Worm (Caenorhabditis elegans) whole organism, early embryonic: ENCODE data around the gene C07A12.18.

Source experiments
- ama-1 ChIP-seq: fragments of 150-350 bp; optimal IDR thresholded peaks from 2 replicates; lab custom pipeline; 2014
- ceh-36 ChIP-seq: sonication (generic microtip); optimal IDR thresholded peaks from 2 replicates; lab custom pipeline; 2016; ENCODE audit warnings: missing genetic modification characterization, inconsistent platforms, missing compliant biosample characterization
- pes-1 ChIP-seq: fragments of 200-800 bp; sonication (Bioruptor generic); IDR thresholded peaks from 2 replicates; pipeline ENCODE4 v1.3.6; 2022; ENCODE audit warnings: missing genetic modification reagents, missing genetic modification characterization, missing compliant biosample characterization
- scrt-1 ChIP-seq: fragments of 200-800 bp; sonication (Bioruptor generic); IDR thresholded peaks from 2 replicates; pipeline ENCODE4 v1.3.6; 2022; ENCODE audit warnings: missing genetic modification characterization, missing compliant biosample characterization
- tra-4 ChIP-seq: sonication (generic microtip); optimal IDR thresholded peaks from 2 replicates; lab custom pipeline; 2017; ENCODE audit warnings: missing genetic modification characterization, missing compliant biosample characterization

DNA sequence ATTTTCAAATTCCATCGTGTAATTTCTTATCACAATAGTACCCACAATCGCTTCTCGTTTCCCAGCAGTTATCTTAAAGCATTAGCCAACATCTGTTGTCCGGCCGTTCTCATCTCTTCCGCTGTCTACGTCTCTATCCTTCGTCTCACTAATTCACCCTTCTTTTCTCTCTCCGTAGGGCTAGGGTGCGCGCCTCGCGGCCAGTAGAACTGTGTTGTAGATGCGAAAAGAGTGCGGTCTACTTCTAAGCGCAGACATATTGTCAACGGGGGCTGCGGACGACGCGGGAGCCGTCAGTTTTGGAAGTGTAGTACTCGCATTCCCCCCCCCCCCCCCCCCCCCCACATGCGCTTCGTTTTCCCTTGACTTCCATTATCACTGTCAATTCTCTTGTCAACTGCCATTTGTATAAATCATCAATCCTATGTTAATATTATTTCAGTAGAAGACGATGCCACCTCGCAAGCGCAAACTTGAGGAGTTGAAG lies 36.0 kb downstream of the C07A12.18 start, which contains the start of gene spr-3:
- TF ChIP-seq ceh-36 (no peak), scrt-1 (GFP tag; lab: Robert Waterston, UW) (no peak), pes-1 (GFP tag; lab: Robert Waterston, UW) (0 out of 2 replicates have a peak, but pooled peaks have one; percentile 10), ama-1 (no peak), tra-4 (tag; lab: Kevin White, UChicago) (no peak)
